Worm (Caenorhabditis elegans) whole organism, late embryonic: ENCODE measurements around the gene asp-15.

Source experiments
- ama-1 ChIP-seq: fragments of 150-350 bp; optimal IDR thresholded peaks from 2 replicates; lab custom pipeline; 2014
- fkh-10 ChIP-seq: fragments of 150-350 bp; optimal IDR thresholded peaks from 2 replicates; lab custom pipeline; 2014; ENCODE audit warnings: missing biosample characterization, missing genetic modification reagents, missing genetic modification characterization
- fkh-6 ChIP-seq: sonication (generic microtip); optimal IDR thresholded peaks from 2 replicates; lab custom pipeline; 2016; ENCODE audit warnings: missing genetic modification characterization, missing compliant biosample characterization
- hlh-15 ChIP-seq: sonication (generic microtip); optimal IDR thresholded peaks from 2 replicates; lab custom pipeline; 2016; ENCODE audit warnings: missing genetic modification characterization, missing compliant biosample characterization
- madf-2 ChIP-seq: sonication (generic microtip); optimal IDR thresholded peaks from 2 replicates; lab custom pipeline; 2017; ENCODE audit warnings: missing genetic modification characterization, missing compliant biosample characterization
- nhr-11 ChIP-seq: fragments of 150-350 bp; optimal IDR thresholded peaks from 2 replicates; lab custom pipeline; 2014; ENCODE audit warnings: missing biosample characterization, missing genetic modification characterization
- pat-9 ChIP-seq: fragments of 200-800 bp; sonication (Bioruptor generic); optimal IDR thresholded peaks from 2 replicates; lab custom pipeline; 2018; ENCODE audit warnings: mild to moderate bottlenecking, missing genetic modification characterization, moderate library complexity, missing compliant biosample characterization
- pha-4 ChIP-seq: fragments of 150-350 bp; optimal IDR thresholded peaks from 2 replicates; lab custom pipeline; 2018; ENCODE audit warnings: missing biosample characterization, missing genetic modification reagents, missing genetic modification characterization
- sdc-2 ChIP-seq: sonication (generic microtip); optimal IDR thresholded peaks from 2 replicates; lab custom pipeline; 2016; ENCODE audit warnings: missing genotype, missing genetic modification characterization, missing compliant biosample characterization
- sox-2 ChIP-seq: fragments of 200-800 bp; sonication (Bioruptor generic); IDR thresholded peaks from 2 replicates; pipeline ENCODE4 v1.3.6; 2022; ENCODE audit warnings: missing genetic modification reagents, missing genetic modification characterization, missing compliant biosample characterization

DNA sequence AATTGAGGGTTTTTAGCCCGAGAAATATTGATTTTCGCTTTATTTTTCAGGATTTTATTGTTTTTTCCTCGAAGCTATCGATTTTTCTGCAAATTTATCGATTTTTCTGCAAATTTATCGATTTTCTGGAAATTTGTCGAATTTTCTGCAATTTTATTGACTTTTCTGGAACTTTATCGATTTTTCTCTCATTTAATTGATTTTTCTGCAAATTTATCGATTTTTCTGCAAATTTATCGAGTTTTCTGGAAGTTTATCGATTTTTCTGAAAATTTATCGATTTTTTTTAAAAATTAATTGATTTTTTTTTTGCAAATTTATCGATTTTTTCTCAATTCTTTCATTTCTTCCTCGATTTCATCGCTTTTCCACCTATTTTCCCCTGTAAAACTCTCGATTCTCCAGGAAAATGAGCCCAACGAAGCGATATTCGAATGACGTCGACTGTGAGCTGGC lies 51.1 kb downstream of the asp-15 start, which contains the start of gene gtf-2F2:
- TF ChIP-seq sox-2: no peak
- no peak for TF ChIP-seq ama-1
- no peak for TF ChIP-seq pha-4
- TF ChIP-seq pat-9 (tag; lab: Kevin White, UChicago): no peak
- no peak for TF ChIP-seq madf-2 (tag; lab: Kevin White, UChicago)
- no peak for TF ChIP-seq fkh-10 (GFP tag; lab: Kevin White, UChicago)
- no peak for TF ChIP-seq sdc-2
- no peak for TF ChIP-seq nhr-11 (tag; lab: Kevin White, UChicago)
- TF ChIP-seq fkh-6 (tag; lab: Kevin White, UChicago): no peak
- no peak for TF ChIP-seq hlh-15 (tag; lab: Kevin White, UChicago)
